Worm (Caenorhabditis elegans) whole organism, midembryonic: ENCODE measurements around the gene faxc-1.

Source experiments
- T22C8.4 ChIP-seq: fragments of 200-800 bp; sonication (Bioruptor generic); IDR thresholded peaks from 2 replicates; pipeline ENCODE4 v1.3.6; 2022; ENCODE audit warnings: missing genetic modification characterization, missing compliant biosample characterization
- cog-1 ChIP-seq: sonication (generic microtip); optimal IDR thresholded peaks from 2 replicates; lab custom pipeline; 2016; ENCODE audit warnings: missing genetic modification characterization, missing compliant biosample characterization
- flt-1 ChIP-seq: fragments of 200-800 bp; sonication (Bioruptor generic); IDR thresholded peaks from 2 replicates; pipeline ENCODE4 v1.3.6; 2022; ENCODE audit warnings: missing genetic modification characterization, missing compliant biosample characterization
- klf-2 ChIP-seq: fragments of 200-800 bp; sonication (Bioruptor generic); conservative IDR thresholded peaks from 2 replicates; pipeline ENCODE4 v1.3.6; 2022; ENCODE audit warnings: missing genetic modification reagents, missing genetic modification characterization, missing compliant biosample characterization
- med-1 ChIP-seq: sonication (generic microtip); optimal IDR thresholded peaks from 2 replicates; lab custom pipeline; 2017; ENCODE audit warnings: missing genetic modification characterization, mild to moderate bottlenecking, missing compliant biosample characterization, antibody characterized with exemption, missing genetic modification reagents; ENCODE audit not compliant: insufficient read depth
- ref-1 ChIP-seq: fragments of 200-800 bp; sonication (Bioruptor generic); conservative IDR thresholded peaks from 2 replicates; pipeline ENCODE4 v1.3.6; 2022; ENCODE audit warnings: missing genetic modification reagents, missing genetic modification characterization, missing compliant biosample characterization
- tab-1 ChIP-seq: fragments of 200-800 bp; sonication (Bioruptor generic); IDR thresholded peaks from 2 replicates; pipeline ENCODE4 v1.3.6; 2022; ENCODE audit warnings: missing genetic modification characterization, missing compliant biosample characterization
- ztf-23 ChIP-seq: fragments of 200-800 bp; sonication (Bioruptor generic); IDR thresholded peaks from 2 replicates; pipeline ENCODE4 v1.3.6; 2022; ENCODE audit warnings: missing genetic modification reagents, missing genetic modification characterization, missing compliant biosample characterization
- ztf-29 ChIP-seq: fragments of 200-800 bp; sonication (Bioruptor generic); IDR thresholded peaks from 2 replicates; pipeline ENCODE4 v1.3.6; 2022; ENCODE audit warnings: missing genetic modification reagents, missing genetic modification characterization, missing compliant biosample characterization

Gene faxc-1

ce11 chrII:12242551-12242950 is 21.4 kb upstream of the faxc-1 start, which contains the start of gene Y57A10A.24:
TSS of gene Y57A10A.24 (plus strand) at chrII:12242946.
- TF ChIP-seq tab-1 (GFP tag; lab: Robert Waterston, UW) (peak; percentile 54; the same call in 1 of the 2 replicates), cog-1 (no peak)

- no peak for TF ChIP-seq ztf-23 (GFP tag; lab: Robert Waterston, UW)
- TF ChIP-seq ztf-29 (GFP tag; lab: Robert Waterston, UW), result no peak
- no peak for TF ChIP-seq T22C8.4 (GFP tag; lab: Robert Waterston, UW)
Measured at ce11 chrII:12249042-12249441, 14.9 kb upstream of the faxc-1 start, which contains the start of gene tag-276. TSS of gene tag-276 (minus strand) at chrII:12249142.

ce11 chrII:12255545-12256233 is 8.3 kb upstream of the faxc-1 start:
- TF ChIP-seq tab-1 (GFP tag; lab: Robert Waterston, UW), result no peak
- TF ChIP-seq klf-2 (GFP tag; lab: Robert Waterston, UW), result no peak
- TF ChIP-seq ref-1 (GFP tag; lab: Robert Waterston, UW), result no peak
- TF ChIP-seq flt-1 (GFP tag; lab: Robert Waterston, UW), result no peak
- TF ChIP-seq ztf-29 (GFP tag; lab: Robert Waterston, UW), result no peak
- peak; percentile 79; the same call in 1 of the 2 replicates for TF ChIP-seq T22C8.4 (GFP tag; lab: Robert Waterston, UW)
- TF ChIP-seq med-1 (GFP tag; lab: Kevin White, UChicago), result no peak

ce11 chrII:12256528-12256927 is 7.5 kb upstream of the faxc-1 start, which contains the start of gene parn-2:
TSS of gene parn-2 (minus strand) at chrII:12256628.
- TF ChIP-seq ref-1 (GFP tag; lab: Robert Waterston, UW) (no peak), ztf-23 (GFP tag; lab: Robert Waterston, UW) (no peak), flt-1 (GFP tag; lab: Robert Waterston, UW) (no peak), T22C8.4 (GFP tag; lab: Robert Waterston, UW) (no peak), cog-1 (no peak), klf-2 (GFP tag; lab: Robert Waterston, UW) (no peak), ztf-29 (GFP tag; lab: Robert Waterston, UW) (no peak), tab-1 (GFP tag; lab: Robert Waterston, UW) (no peak), med-1 (GFP tag; lab: Kevin White, UChicago) (no peak)

ce11 chrII:12257095-12257494 is 6.9 kb upstream of the faxc-1 start:
- TF ChIP-seq T22C8.4 (GFP tag; lab: Robert Waterston, UW) (0 out of 2 replicates have a peak, but pooled peaks have one; percentile 8), ref-1 (GFP tag; lab: Robert Waterston, UW) (no peak), tab-1 (GFP tag; lab: Robert Waterston, UW) (no peak)

ce11 chrII:12260538-12260937 is 3.5 kb upstream of the faxc-1 start:
- no peak for TF ChIP-seq klf-2 (GFP tag; lab: Robert Waterston, UW)
- TF ChIP-seq ztf-23 (GFP tag; lab: Robert Waterston, UW), result no peak
- no peak for TF ChIP-seq T22C8.4 (GFP tag; lab: Robert Waterston, UW)
- no peak for TF ChIP-seq cog-1
- no peak for TF ChIP-seq flt-1 (GFP tag; lab: Robert Waterston, UW)
- TF ChIP-seq tab-1 (GFP tag; lab: Robert Waterston, UW), result no peak
- TF ChIP-seq med-1 (GFP tag; lab: Kevin White, UChicago), result no peak
- TF ChIP-seq ref-1 (GFP tag; lab: Robert Waterston, UW), result no peak
- no peak for TF ChIP-seq ztf-29 (GFP tag; lab: Robert Waterston, UW)

ce11 chrII:12261147-12261821 is 2.7 kb upstream of the faxc-1 start:
- no peak for TF ChIP-seq T22C8.4 (GFP tag; lab: Robert Waterston, UW)

- TF ChIP-seq klf-2 (GFP tag; lab: Robert Waterston, UW) (no peak), cog-1 (no peak), ztf-29 (GFP tag; lab: Robert Waterston, UW) (no peak), ztf-23 (GFP tag; lab: Robert Waterston, UW) (no peak), ref-1 (GFP tag; lab: Robert Waterston, UW) (no peak), flt-1 (GFP tag; lab: Robert Waterston, UW) (no peak; the same call in 1 of the 2 replicates), T22C8.4 (GFP tag; lab: Robert Waterston, UW) (no peak), tab-1 (GFP tag; lab: Robert Waterston, UW) (no peak), med-1 (GFP tag; lab: Kevin White, UChicago) (no peak)
Measured at ce11 chrII:12262567-12262966, 1.4 kb upstream of the faxc-1 start.

ce11 chrII:12264847-12265246 is 855 bp downstream of the faxc-1 start:
- TF ChIP-seq klf-2 (GFP tag; lab: Robert Waterston, UW) (no peak), T22C8.4 (GFP tag; lab: Robert Waterston, UW) (no peak), ztf-23 (GFP tag; lab: Robert Waterston, UW) (no peak), med-1 (GFP tag; lab: Kevin White, UChicago) (no peak), flt-1 (GFP tag; lab: Robert Waterston, UW) (no peak), ztf-29 (GFP tag; lab: Robert Waterston, UW) (no peak), cog-1 (no peak), tab-1 (GFP tag; lab: Robert Waterston, UW) (no peak), ref-1 (GFP tag; lab: Robert Waterston, UW) (no peak)
